Worm (Caenorhabditis elegans) whole organism, early embryonic: Measurements from ENCODE around the gene dyn-1.

ENCODE experiments used
- B0310.2 ChIP-seq: sonication (generic microtip); optimal IDR thresholded peaks from 2 replicates; lab custom pipeline; 2016; ENCODE audit warnings: mild to moderate bottlenecking, missing genetic modification characterization, missing compliant biosample characterization
- F13C5.2 ChIP-seq: sonication (generic microtip); optimal IDR thresholded peaks from 2 replicates; lab custom pipeline; 2017; ENCODE audit warnings: mild to moderate bottlenecking, missing genetic modification characterization, inconsistent platforms, missing compliant biosample characterization
- aly-1 ChIP-seq: sonication (generic microtip); optimal IDR thresholded peaks from 2 replicates; lab custom pipeline; 2016; ENCODE audit warnings: missing genetic modification characterization, missing compliant biosample characterization
- ama-1 ChIP-seq: fragments of 150-350 bp; optimal IDR thresholded peaks from 2 replicates; lab custom pipeline; 2014
- ceh-13 ChIP-seq: fragments of 200-800 bp; sonication (Bioruptor generic); optimal IDR thresholded peaks from 2 replicates; lab custom pipeline; 2018; ENCODE audit warnings: mild to moderate bottlenecking, missing genetic modification characterization, missing compliant biosample characterization
- ceh-36 ChIP-seq: sonication (generic microtip); optimal IDR thresholded peaks from 2 replicates; lab custom pipeline; 2016; ENCODE audit warnings: missing genetic modification characterization, inconsistent platforms, missing compliant biosample characterization
- ets-7 ChIP-seq: sonication (generic microtip); optimal IDR thresholded peaks from 2 replicates; lab custom pipeline; 2016; ENCODE audit warnings: missing genotype, missing genetic modification characterization, missing compliant biosample characterization
- flt-1 ChIP-seq: fragments of 200-800 bp; sonication (Bioruptor generic); IDR thresholded peaks from 2 replicates; pipeline ENCODE4 v1.3.6; 2022; ENCODE audit warnings: missing genetic modification characterization, missing compliant biosample characterization
- hmbx-1 ChIP-seq: sonication (generic microtip); optimal IDR thresholded peaks from 2 replicates; lab custom pipeline; 2016; ENCODE audit warnings: mild to moderate bottlenecking, missing genetic modification characterization, missing compliant biosample characterization
- hmg-4 ChIP-seq: fragments of 200-800 bp; sonication (Bioruptor generic); optimal IDR thresholded peaks from 2 replicates; lab custom pipeline; 2018; ENCODE audit warnings: mild to moderate bottlenecking, missing genetic modification characterization, missing compliant biosample characterization
- hnd-1 ChIP-seq: sonication (generic microtip); optimal IDR thresholded peaks from 2 replicates; lab custom pipeline; 2016; ENCODE audit warnings: missing genetic modification characterization, missing compliant biosample characterization
- pes-1 ChIP-seq: fragments of 200-800 bp; sonication (Bioruptor generic); IDR thresholded peaks from 2 replicates; pipeline ENCODE4 v1.3.6; 2022; ENCODE audit warnings: missing genetic modification reagents, missing genetic modification characterization, missing compliant biosample characterization
- scrt-1 ChIP-seq: fragments of 200-800 bp; sonication (Bioruptor generic); IDR thresholded peaks from 2 replicates; pipeline ENCODE4 v1.3.6; 2022; ENCODE audit warnings: missing genetic modification characterization, missing compliant biosample characterization
- sea-1 ChIP-seq: fragments of 200-800 bp; sonication (Bioruptor generic); conservative IDR thresholded peaks from 2 replicates; pipeline ENCODE4 v1.3.6; 2022; ENCODE audit warnings: missing genetic modification characterization, missing compliant biosample characterization
- tbx-11 ChIP-seq: fragments of 200-800 bp; sonication (Bioruptor generic); IDR thresholded peaks from 2 replicates; pipeline ENCODE4 v1.3.6; 2022; ENCODE audit warnings: missing genetic modification characterization, missing compliant biosample characterization
- tbx-37 ChIP-seq: fragments of 200-800 bp; sonication (Bioruptor generic); conservative IDR thresholded peaks from 2 replicates; pipeline ENCODE4 v1.3.6; 2022; ENCODE audit warnings: missing genetic modification reagents, missing genetic modification characterization, missing compliant biosample characterization
- tra-4 ChIP-seq: sonication (generic microtip); optimal IDR thresholded peaks from 2 replicates; lab custom pipeline; 2017; ENCODE audit warnings: missing genetic modification characterization, missing compliant biosample characterization

dyn-1 gene

ce11 chrX:15598661-15599384 is 30.1 kb downstream of the dyn-1 start:
- no peak for TF ChIP-seq aly-1
- TF ChIP-seq ama-1, result no peak

ce11 chrX:15599925-15600324 is 31.2 kb downstream of the dyn-1 start:
- TF ChIP-seq tbx-37 (GFP tag; lab: Robert Waterston, UW) (no peak), ceh-13 (GFP tag; lab: Kevin White, UChicago) (no peak), tbx-11 (GFP tag; lab: Robert Waterston, UW) (no peak), hmg-4 (GFP tag; lab: Kevin White, UChicago) (no peak)

ce11 chrX:15600512-15601117 is 31.9 kb downstream of the dyn-1 start, which contains the start of gene ent-2:
Gene ent-2, plus strand, starts transcription at chrX:15601067.
- TF ChIP-seq hmg-4 (GFP tag; lab: Kevin White, UChicago) (peak; percentile 55), scrt-1 (GFP tag; lab: Robert Waterston, UW) (no peak), tbx-37 (GFP tag; lab: Robert Waterston, UW) (no peak), sea-1 (GFP tag; lab: Robert Waterston, UW) (no peak)

ce11 chrX:15604236-15604635 is 35.5 kb downstream of the dyn-1 start:
- TF ChIP-seq ceh-36 (tag; lab: Kevin White, UChicago), result no peak
- no peak for TF ChIP-seq sea-1 (GFP tag; lab: Robert Waterston, UW)
- TF ChIP-seq flt-1 (GFP tag; lab: Robert Waterston, UW), result no peak
- no peak for TF ChIP-seq scrt-1 (GFP tag; lab: Robert Waterston, UW)
- TF ChIP-seq ets-7 (tag; lab: Kevin White, UChicago), result no peak
- TF ChIP-seq ama-1, result no peak
- no peak for TF ChIP-seq ceh-13 (GFP tag; lab: Kevin White, UChicago)
- no peak for TF ChIP-seq hmg-4 (GFP tag; lab: Kevin White, UChicago)
- TF ChIP-seq tbx-11 (GFP tag; lab: Robert Waterston, UW), result no peak
- TF ChIP-seq pes-1, result no peak
- no peak for TF ChIP-seq hnd-1 (tag; lab: Kevin White, UChicago)
- TF ChIP-seq hmbx-1 (tag; lab: Kevin White, UChicago), result no peak
- TF ChIP-seq F13C5.2 (tag; lab: Kevin White, UChicago), result no peak
- no peak for TF ChIP-seq tbx-37 (GFP tag; lab: Robert Waterston, UW)
- TF ChIP-seq aly-1, result no peak
- no peak for TF ChIP-seq B0310.2 (tag; lab: Kevin White, UChicago)
- TF ChIP-seq tra-4 (tag; lab: Kevin White, UChicago), result no peak

- TF ChIP-seq ceh-36 (tag; lab: Kevin White, UChicago), result no peak
- TF ChIP-seq B0310.2 (tag; lab: Kevin White, UChicago), result peak; percentile 22
- TF ChIP-seq tra-4 (tag; lab: Kevin White, UChicago), result no peak
- TF ChIP-seq pes-1, result peak; percentile 45; the same call in 1 of the 2 replicates
- TF ChIP-seq tbx-11 (GFP tag; lab: Robert Waterston, UW), result no peak
- TF ChIP-seq ets-7 (tag; lab: Kevin White, UChicago), result no peak
- TF ChIP-seq sea-1 (GFP tag; lab: Robert Waterston, UW), result 0 out of 2 replicates have a peak, but pooled peaks have one; percentile 39
- peak; percentile 18 for TF ChIP-seq F13C5.2 (tag; lab: Kevin White, UChicago)
- TF ChIP-seq hmg-4 (GFP tag; lab: Kevin White, UChicago), result peak; percentile 83
- peak; percentile 22 for TF ChIP-seq aly-1
These were observed 38.0 kb downstream of the dyn-1 start, which contains the start of gene rab-14 for ce11 chrX:15606585-15607276. Gene rab-14, minus strand, starts transcription at chrX:15606635.

- TF ChIP-seq ceh-13 (GFP tag; lab: Kevin White, UChicago) (no peak), scrt-1 (GFP tag; lab: Robert Waterston, UW) (no peak), pes-1 (no peak), tbx-37 (GFP tag; lab: Robert Waterston, UW) (no peak), ets-7 (tag; lab: Kevin White, UChicago) (no peak), hmg-4 (GFP tag; lab: Kevin White, UChicago) (no peak), flt-1 (GFP tag; lab: Robert Waterston, UW) (no peak), ama-1 (no peak), tbx-11 (GFP tag; lab: Robert Waterston, UW) (no peak), hnd-1 (tag; lab: Kevin White, UChicago) (no peak), B0310.2 (tag; lab: Kevin White, UChicago) (no peak), aly-1 (no peak), ceh-36 (tag; lab: Kevin White, UChicago) (no peak)
These were observed 38.9 kb downstream of the dyn-1 start, which contains the start of gene nipi-3 for ce11 chrX:15607498-15608019. Gene nipi-3, plus strand, starts transcription at chrX:15607969.

- TF ChIP-seq flt-1 (GFP tag; lab: Robert Waterston, UW) (no peak), B0310.2 (tag; lab: Kevin White, UChicago) (no peak), ets-7 (tag; lab: Kevin White, UChicago) (no peak), hmg-4 (GFP tag; lab: Kevin White, UChicago) (no peak), ceh-13 (GFP tag; lab: Kevin White, UChicago) (no peak), hnd-1 (tag; lab: Kevin White, UChicago) (no peak), sea-1 (GFP tag; lab: Robert Waterston, UW) (no peak), scrt-1 (GFP tag; lab: Robert Waterston, UW) (no peak), tbx-37 (GFP tag; lab: Robert Waterston, UW) (no peak), tra-4 (tag; lab: Kevin White, UChicago) (no peak), aly-1 (no peak), pes-1 (no peak), F13C5.2 (tag; lab: Kevin White, UChicago) (no peak), tbx-11 (GFP tag; lab: Robert Waterston, UW) (no peak), ama-1 (no peak), hmbx-1 (tag; lab: Kevin White, UChicago) (no peak), ceh-36 (tag; lab: Kevin White, UChicago) (no peak)
These were observed 39.9 kb downstream of the dyn-1 start for ce11 chrX:15608593-15608992.
